Fruit fly (Drosophila melanogaster): Measurements from ENCODE around the gene CG14965.

DNA sequence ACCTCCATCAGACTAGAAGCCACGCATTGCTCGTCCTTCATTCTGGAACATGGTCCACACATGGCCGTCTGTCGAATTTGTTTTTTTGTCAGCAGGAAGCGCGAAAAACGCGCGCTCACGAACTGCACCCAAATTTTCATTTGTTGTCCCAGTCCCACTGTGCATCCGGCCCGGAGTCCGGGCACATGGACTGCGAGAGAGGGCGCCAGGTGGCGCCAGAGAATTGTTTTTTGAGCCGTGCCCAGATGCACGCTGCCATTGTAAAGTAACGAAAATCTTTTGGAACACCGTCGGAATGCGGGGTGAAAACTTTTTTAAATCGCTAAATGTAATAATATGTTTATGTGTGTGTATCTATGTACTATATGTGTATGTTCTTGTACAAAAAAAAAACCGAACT, 34.6 kb downstream of the CG14965 start:
- TF ChIP-seq CTCF (optimal IDR thresholded peaks at IDR 0.05) (peak; percentile 50 to 59), CG8478 (optimal IDR thresholded peaks at IDR 0.05) (no peak)
